Fruit fly (Drosophila melanogaster) whole organism, adult: ENCODE results near the gene BG642312.

Experiments
- CG11617 ChIP-seq: fragments of 200-800 bp; sonication (Bioruptor generic); optimal IDR thresholded peaks from 2 replicates; lab custom pipeline; 2017; ENCODE audit warnings: mild to moderate bottlenecking, missing biosample characterization, missing genetic modification reagents, missing genetic modification characterization
- CG12768 ChIP-seq: fragments of 200-800 bp; sonication (Bioruptor generic); optimal IDR thresholded peaks from 2 replicates; lab custom pipeline; 2017; ENCODE audit warnings: missing biosample characterization, missing genetic modification characterization, mild to moderate bottlenecking, moderate library complexity, missing genetic modification reagents
- CG14711 ChIP-seq: fragments of 200-800 bp; sonication (Bioruptor generic); optimal IDR thresholded peaks from 2 replicates; lab custom pipeline; 2018; ENCODE audit warnings: missing biosample characterization, mild to moderate bottlenecking, missing genetic modification characterization, moderate library complexity
- CG1620 ChIP-seq: fragments of 200-800 bp; sonication (Bioruptor generic); optimal IDR thresholded peaks from 2 replicates; lab custom pipeline; 2016; ENCODE audit warnings: missing biosample characterization, missing genetic modification characterization
- CG33017 ChIP-seq: fragments of 200-800 bp; sonication (Bioruptor generic); optimal IDR thresholded peaks from 2 replicates; lab custom pipeline; 2018; ENCODE audit warnings: missing biosample characterization, mild to moderate bottlenecking, missing genetic modification characterization, moderate library complexity
- CG5204 ChIP-seq: fragments of 200-800 bp; sonication (Bioruptor generic); optimal IDR thresholded peaks from 2 replicates; lab custom pipeline; 2016; ENCODE audit warnings: missing biosample characterization, missing genetic modification characterization
- CG7045 ChIP-seq: fragments of 200-800 bp; sonication (Bioruptor generic); optimal IDR thresholded peaks from 2 replicates; lab custom pipeline; 2017; ENCODE audit warnings: missing biosample characterization, mild to moderate bottlenecking, missing genetic modification characterization
- CG7101 ChIP-seq: fragments of 200-800 bp; sonication (Bioruptor generic); optimal IDR thresholded peaks from 2 replicates; lab custom pipeline; 2018; ENCODE audit warnings: missing biosample characterization, mild to moderate bottlenecking, missing genetic modification characterization, moderate library complexity
- Clk ChIP-seq: fragments of 200-800 bp; sonication (Bioruptor generic); optimal IDR thresholded peaks from 2 replicates; lab custom pipeline; 2017; ENCODE audit warnings: missing biosample characterization, missing genetic modification characterization
- Crg-1 ChIP-seq: fragments of 200-800 bp; sonication (Bioruptor generic); optimal IDR thresholded peaks from 2 replicates; lab custom pipeline; 2016; ENCODE audit warnings: missing biosample characterization, missing genetic modification characterization
- Hr96 ChIP-seq: fragments of 200-800 bp; sonication (Bioruptor generic); optimal IDR thresholded peaks from 2 replicates; lab custom pipeline; 2016; ENCODE audit warnings: missing biosample characterization, missing genetic modification characterization
- Mnt ChIP-seq: fragments of 200-800 bp; sonication (Bioruptor generic); optimal IDR thresholded peaks from 2 replicates; lab custom pipeline; 2016; ENCODE audit warnings: missing biosample characterization, mild to moderate bottlenecking, missing genetic modification characterization
- bab1 ChIP-seq: fragments of 200-800 bp; sonication (Bioruptor generic); optimal IDR thresholded peaks from 3 replicates; lab custom pipeline; 2019; ENCODE audit warnings: missing biosample characterization, mild to moderate bottlenecking, missing genetic modification characterization, moderate library complexity
- cic ChIP-seq: fragments of 200-800 bp; sonication (Bioruptor generic); optimal IDR thresholded peaks from 2 replicates; lab custom pipeline; 2017; ENCODE audit warnings: missing biosample characterization, mild to moderate bottlenecking, missing genetic modification characterization, moderate library complexity
- cnc ChIP-seq, 2 experiments: fragments of >200 bp; optimal IDR thresholded peaks; 2 replicates each; lab custom pipeline; 2017
- kay ChIP-seq: fragments of 200-800 bp; sonication (Bioruptor generic); peaks from one replicate; lab custom pipeline; 2016; ENCODE audit warnings: missing biosample characterization, missing genetic modification characterization, borderline replicate concordance
- ovo ChIP-seq: fragments of 200-800 bp; sonication (Bioruptor generic); optimal IDR thresholded peaks from 2 replicates; lab custom pipeline; 2016; ENCODE audit warnings: missing biosample characterization, missing genetic modification characterization
- pad ChIP-seq: fragments of 200-800 bp; sonication (Bioruptor generic); optimal IDR thresholded peaks from 3 replicates; lab custom pipeline; 2017; ENCODE audit warnings: missing biosample characterization, missing genetic modification characterization, mild to moderate bottlenecking, moderate library complexity, missing genetic modification reagents
- tj ChIP-seq: fragments of 200-800 bp; sonication (Bioruptor generic); optimal IDR thresholded peaks from 3 replicates; lab custom pipeline; 2017; ENCODE audit warnings: missing biosample characterization, mild to moderate bottlenecking, missing genetic modification characterization, moderate library complexity
- toe ChIP-seq: fragments of 200-800 bp; sonication (Bioruptor generic); optimal IDR thresholded peaks from 2 replicates; lab custom pipeline; 2016; ENCODE audit warnings: missing biosample characterization, missing genetic modification characterization

The BG642312 gene

dm6 chr3L:6263896-6264841, 31.0 kb upstream of the BG642312 start:
- TF ChIP-seq Mnt (GFP tag; lab: Kevin White, UChicago) (no peak), CG7101 (no peak), CG1620 (GFP tag; lab: Kevin White, UChicago) (peak; percentile 47), ovo (GFP tag; lab: Kevin White, UChicago) (no peak), tj (peak; percentile 32), toe (GFP tag; lab: Kevin White, UChicago) (peak; percentile 39), CG5204 (GFP tag; lab: Kevin White, UChicago) (peak; percentile 29), Clk (GFP tag; lab: Kevin White, UChicago) (no peak), pad (no peak), CG11617 (GFP tag; lab: Kevin White, UChicago) (no peak), kay (GFP tag; lab: Kevin White, UChicago) (peak; percentile 87), Hr96 (GFP tag; lab: Kevin White, UChicago) (peak; percentile 5), cic (GFP tag; lab: Kevin White, UChicago) (no peak), CG12768 (no peak), CG7045 (GFP tag; lab: Kevin White, UChicago) (no peak), Crg-1 (no peak), cnc (optimal IDR thresholded peaks at IDR 0.05; lab: Kevin White, UChicago) (no peak), CG33017 (tag; lab: Kevin White, UChicago) (no peak)

dm6 chr3L:6263470-6263869, 30.3 kb upstream of the BG642312 start:
- no peak for TF ChIP-seq Mnt (GFP tag; lab: Kevin White, UChicago)
- no peak for TF ChIP-seq tj
- no peak for TF ChIP-seq CG33017 (tag; lab: Kevin White, UChicago)
- TF ChIP-seq CG7045 (GFP tag; lab: Kevin White, UChicago), result no peak
- no peak for TF ChIP-seq Clk (GFP tag; lab: Kevin White, UChicago)
- no peak for TF ChIP-seq cic (GFP tag; lab: Kevin White, UChicago)
- no peak for TF ChIP-seq CG14711 (tag; lab: Kevin White, UChicago)
- TF ChIP-seq CG11617 (GFP tag; lab: Kevin White, UChicago), result no peak
- TF ChIP-seq pad, result no peak
- no peak for TF ChIP-seq kay (GFP tag; lab: Kevin White, UChicago)

- peak; percentile 88 for TF ChIP-seq CG7101
- peak; percentile 84 for TF ChIP-seq CG7045 (GFP tag; lab: Kevin White, UChicago)
- TF ChIP-seq CG33017 (tag; lab: Kevin White, UChicago), result peak; percentile 91
- TF ChIP-seq Crg-1, result peak; percentile 49
- peak; percentile 45 for TF ChIP-seq pad
- peak; percentile 58 for TF ChIP-seq toe (GFP tag; lab: Kevin White, UChicago)
- peak; percentile 10 for TF ChIP-seq cic (GFP tag; lab: Kevin White, UChicago)
- peak; percentile 41 for TF ChIP-seq Mnt (GFP tag; lab: Kevin White, UChicago)
- TF ChIP-seq CG11617 (GFP tag; lab: Kevin White, UChicago), result peak; percentile 90
- peak; percentile 78 for TF ChIP-seq CG12768
- peak; percentile 61 for TF ChIP-seq tj
- TF ChIP-seq kay (GFP tag; lab: Kevin White, UChicago), result no peak
- peak; percentile 79 for TF ChIP-seq CG14711 (tag; lab: Kevin White, UChicago)
- no peak for TF ChIP-seq cnc (optimal IDR thresholded peaks at IDR 0.05; lab: Kevin White, UChicago)
- TF ChIP-seq Clk (GFP tag; lab: Kevin White, UChicago), result peak; percentile 51
- peak; percentile 40 for TF ChIP-seq Hr96 (GFP tag; lab: Kevin White, UChicago)
- peak; percentile 71 for TF ChIP-seq bab1 (GFP tag; lab: Kevin White, UChicago)
- TF ChIP-seq CG1620 (GFP tag; lab: Kevin White, UChicago), result no peak
- peak; percentile 10 for TF ChIP-seq ovo (GFP tag; lab: Kevin White, UChicago)
- TF ChIP-seq CG5204 (GFP tag; lab: Kevin White, UChicago), result peak; percentile 78
These were observed 29.6 kb upstream of the BG642312 start, which contains the start of gene Ldh for dm6 chr3L:6262644-6263404. Gene Ldh (minus strand): TSS chr3L:6262694.

dm6 chr3L:6262076-6262504, 28.9 kb upstream of the BG642312 start:
- no peak for TF ChIP-seq CG14711 (tag; lab: Kevin White, UChicago)
- no peak for TF ChIP-seq ovo (GFP tag; lab: Kevin White, UChicago)
- no peak for TF ChIP-seq CG33017 (tag; lab: Kevin White, UChicago)

- TF ChIP-seq CG7045 (GFP tag; lab: Kevin White, UChicago) (no peak), kay (GFP tag; lab: Kevin White, UChicago) (peak; percentile 48), bab1 (GFP tag; lab: Kevin White, UChicago) (no peak), toe (GFP tag; lab: Kevin White, UChicago) (no peak), cic (GFP tag; lab: Kevin White, UChicago) (peak; percentile 19)
These were observed 28.0 kb upstream of the BG642312 start for dm6 chr3L:6261230-6261629.
